Worm (Caenorhabditis elegans) whole organism, L2 larva: ENCODE measurements around the gene cutl-24.

Experiments
- C34F6.9 ChIP-seq: fragments of 150-350 bp; optimal IDR thresholded peaks from 2 replicates; lab custom pipeline; 2014; ENCODE audit warnings: missing biosample characterization, missing genetic modification characterization
- F13H6.1 ChIP-seq: sonication (generic microtip); optimal IDR thresholded peaks from 2 replicates; lab custom pipeline; 2016; ENCODE audit warnings: missing genetic modification characterization, missing compliant biosample characterization
- R02D3.7 ChIP-seq: fragments of 150-350 bp; optimal IDR thresholded peaks from 2 replicates; lab custom pipeline; 2014; ENCODE audit warnings: missing biosample characterization, missing genetic modification characterization
- Y55F3AM.14 ChIP-seq: fragments of 200-800 bp; sonication (Bioruptor generic); optimal IDR thresholded peaks from 2 replicates; lab custom pipeline; 2018; ENCODE audit warnings: mild to moderate bottlenecking, missing genetic modification characterization, missing compliant biosample characterization
- ZK546.5 ChIP-seq: sonication (generic microtip); optimal IDR thresholded peaks from 2 replicates; lab custom pipeline; 2017; ENCODE audit warnings: missing biosample characterization, missing genetic modification characterization
- alr-1 ChIP-seq: fragments of 150-350 bp; optimal IDR thresholded peaks from 2 replicates; lab custom pipeline; 2014; ENCODE audit warnings: missing biosample characterization, missing genetic modification characterization
- aly-2 ChIP-seq: fragments of 150-350 bp; optimal IDR thresholded peaks from 2 replicates; lab custom pipeline; 2014; ENCODE audit warnings: missing biosample characterization, missing genetic modification characterization
- ama-1 ChIP-seq: fragments of 150-350 bp; optimal IDR thresholded peaks from 2 replicates; lab custom pipeline; 2018; ENCODE audit warnings: inconsistent platforms
- blmp-1 ChIP-seq: sonication (generic microtip); optimal IDR thresholded peaks from 2 replicates; lab custom pipeline; 2017; ENCODE audit warnings: missing genetic modification characterization, mild to moderate bottlenecking, missing compliant biosample characterization, antibody characterized with exemption, moderate library complexity; ENCODE audit not compliant: insufficient read depth
- ceh-16 ChIP-seq: fragments of 150-350 bp; optimal IDR thresholded peaks from 2 replicates; lab custom pipeline; 2014; ENCODE audit warnings: missing biosample characterization, missing genetic modification characterization
- ceh-82 ChIP-seq: fragments of 150-350 bp; optimal IDR thresholded peaks from 2 replicates; lab custom pipeline; 2014; ENCODE audit warnings: missing biosample characterization, missing genetic modification characterization
- crh-2 ChIP-seq: sonication (generic microtip); optimal IDR thresholded peaks from 2 replicates; lab custom pipeline; 2017; ENCODE audit warnings: missing biosample characterization, missing genetic modification characterization
- dmd-4 ChIP-seq: sonication (generic microtip); optimal IDR thresholded peaks from 2 replicates; lab custom pipeline; 2017; ENCODE audit warnings: missing biosample characterization, missing genetic modification characterization
- egl-27 ChIP-seq: sonication (generic microtip); optimal IDR thresholded peaks from 3 replicates; lab custom pipeline; 2017; ENCODE audit warnings: missing biosample characterization, missing genetic modification reagents, missing genetic modification characterization
- elt-1 ChIP-seq: fragments of 150-350 bp; optimal IDR thresholded peaks from 2 replicates; lab custom pipeline; 2014; ENCODE audit warnings: missing biosample characterization, missing genetic modification characterization
- elt-3 ChIP-seq: sonication (generic microtip); optimal IDR thresholded peaks from 2 replicates; lab custom pipeline; 2017; ENCODE audit warnings: missing biosample characterization, missing genetic modification characterization
- fos-1 ChIP-seq: fragments of 150-350 bp; optimal IDR thresholded peaks from 2 replicates; lab custom pipeline; 2014; ENCODE audit warnings: missing biosample characterization, missing genetic modification characterization
- gmeb-1 ChIP-seq: fragments of 150-350 bp; optimal IDR thresholded peaks from 2 replicates; lab custom pipeline; 2014; ENCODE audit warnings: missing biosample characterization, missing genetic modification characterization
- lin-11 ChIP-seq: fragments of 150-350 bp; sonication (generic microtip); optimal IDR thresholded peaks from 2 replicates; lab custom pipeline; 2014; ENCODE audit warnings: missing biosample characterization, missing genetic modification characterization, inconsistent platforms, mixed read lengths
- lin-13 ChIP-seq: fragments of 150-350 bp; optimal IDR thresholded peaks from 2 replicates; lab custom pipeline; 2014; ENCODE audit warnings: missing biosample characterization, missing genetic modification reagents, missing genetic modification characterization
- lin-39 ChIP-seq: fragments of 150-350 bp; optimal IDR thresholded peaks from 2 replicates; lab custom pipeline; 2014; ENCODE audit warnings: missing biosample characterization, missing genetic modification reagents, missing genetic modification characterization
- lsy-2 ChIP-seq, 2 experiments: fragments of 150-350 bp in 1 of 2; sonication (generic microtip) in 1 of 2; optimal IDR thresholded peaks; 2 replicates each; lab custom pipeline; 2014 to 2017; ENCODE audit warnings: missing biosample characterization in 2 of 2, missing genetic modification characterization in 2 of 2
- mab-5 ChIP-seq: fragments of 150-350 bp; optimal IDR thresholded peaks from 2 replicates; lab custom pipeline; 2014; ENCODE audit warnings: missing biosample characterization, missing genetic modification characterization
- mbf-1 ChIP-seq: sonication (generic microtip); optimal IDR thresholded peaks from 2 replicates; lab custom pipeline; 2017; ENCODE audit warnings: missing biosample characterization, missing genetic modification characterization
- mdl-1 ChIP-seq, 2 experiments: fragments of 150-350 bp in 1 of 2; sonication (generic microtip) in 1 of 2; optimal IDR thresholded peaks; 2 replicates each; lab custom pipeline; 2017; ENCODE audit warnings: missing biosample characterization in 2 of 2, missing genetic modification characterization in 2 of 2
- nhr-10 ChIP-seq: sonication (generic microtip); optimal IDR thresholded peaks from 2 replicates; lab custom pipeline; 2017; ENCODE audit warnings: missing biosample characterization, missing genetic modification characterization
- nhr-11 ChIP-seq: fragments of 150-350 bp; optimal IDR thresholded peaks from 2 replicates; lab custom pipeline; 2014; ENCODE audit warnings: missing biosample characterization, missing genetic modification characterization
- nhr-12 ChIP-seq: fragments of 150-350 bp; optimal IDR thresholded peaks from 2 replicates; lab custom pipeline; 2014; ENCODE audit warnings: missing biosample characterization, missing genetic modification characterization
- nhr-129 ChIP-seq: fragments of 150-350 bp; optimal IDR thresholded peaks from 2 replicates; lab custom pipeline; 2014; ENCODE audit warnings: missing biosample characterization, missing genetic modification characterization
- nhr-21 ChIP-seq: fragments of 150-350 bp; optimal IDR thresholded peaks from 2 replicates; lab custom pipeline; 2014; ENCODE audit warnings: missing biosample characterization, missing genetic modification characterization
- nhr-23 ChIP-seq: fragments of 150-350 bp; optimal IDR thresholded peaks from 2 replicates; lab custom pipeline; 2014; ENCODE audit warnings: missing biosample characterization, missing genetic modification reagents, missing genetic modification characterization
- nhr-237 ChIP-seq: fragments of 150-350 bp; optimal IDR thresholded peaks from 2 replicates; lab custom pipeline; 2014; ENCODE audit warnings: missing biosample characterization, missing genetic modification characterization
- nhr-25 ChIP-seq: fragments of 150-350 bp; sonication (generic microtip); optimal IDR thresholded peaks from 3 replicates; lab custom pipeline; 2014; ENCODE audit warnings: missing biosample characterization, missing genetic modification characterization
- nhr-6 ChIP-seq: fragments of 150-350 bp; optimal IDR thresholded peaks from 2 replicates; lab custom pipeline; 2014; ENCODE audit warnings: missing biosample characterization, missing genetic modification characterization
- nhr-77 ChIP-seq: fragments of 150-350 bp; optimal IDR thresholded peaks from 2 replicates; lab custom pipeline; 2014; ENCODE audit warnings: missing biosample characterization, missing genetic modification characterization
- peb-1 ChIP-seq: fragments of 150-350 bp; optimal IDR thresholded peaks from 2 replicates; lab custom pipeline; 2014; ENCODE audit warnings: missing biosample characterization, missing genetic modification characterization
- sem-4 ChIP-seq: fragments of 150-350 bp; optimal IDR thresholded peaks from 2 replicates; lab custom pipeline; 2014; ENCODE audit warnings: missing biosample characterization, missing genetic modification reagents, missing genetic modification characterization
- skn-1 ChIP-seq: sonication (generic microtip); optimal IDR thresholded peaks from 2 replicates; lab custom pipeline; 2017; ENCODE audit warnings: missing biosample characterization, missing genetic modification characterization
- sma-3 ChIP-seq: sonication (generic microtip); optimal IDR thresholded peaks from 2 replicates; lab custom pipeline; 2016; ENCODE audit warnings: missing genetic modification reagents, missing genetic modification characterization, missing compliant biosample characterization
- sma-9 ChIP-seq, 2 experiments: fragments of 150-350 bp in 1 of 2; sonication (generic microtip) in 1 of 2; optimal IDR thresholded peaks; 2 replicates each; lab custom pipeline; 2014 to 2016; ENCODE audit warnings: missing genetic modification characterization in 2 of 2, mild to moderate bottlenecking in 1 of 2, missing biosample characterization in 1 of 2, missing compliant biosample characterization in 1 of 2, missing genetic modification reagents in 1 of 2, moderate library complexity in 1 of 2
- snpc-4 ChIP-seq: fragments of 150-350 bp; optimal IDR thresholded peaks from 2 replicates; lab custom pipeline; 2014; ENCODE audit warnings: missing biosample characterization, missing genetic modification characterization
- unc-39 ChIP-seq: fragments of 150-350 bp; optimal IDR thresholded peaks from 2 replicates; lab custom pipeline; 2014; ENCODE audit warnings: missing biosample characterization, missing genetic modification characterization
- unc-55 ChIP-seq: fragments of 150-350 bp; sonication (generic microtip); optimal IDR thresholded peaks from 3 replicates; lab custom pipeline; 2014; ENCODE audit warnings: missing biosample characterization, missing genetic modification reagents, missing genetic modification characterization
- unc-62 ChIP-seq: fragments of 150-350 bp; optimal IDR thresholded peaks from 2 replicates; lab custom pipeline; 2014; ENCODE audit warnings: missing biosample characterization, missing genetic modification reagents, missing genetic modification characterization
- zag-1 ChIP-seq: fragments of 150-350 bp; optimal IDR thresholded peaks from 2 replicates; lab custom pipeline; 2014; ENCODE audit warnings: missing biosample characterization, missing genetic modification characterization
- ztf-1 ChIP-seq: fragments of 200-800 bp; sonication (Bioruptor generic); conservative IDR thresholded peaks from 2 replicates; pipeline ENCODE4 v1.3.6; 2022; ENCODE audit warnings: missing genetic modification characterization, missing compliant biosample characterization
- ztf-11 ChIP-seq: sonication (generic microtip); optimal IDR thresholded peaks from 2 replicates; lab custom pipeline; 2017; ENCODE audit warnings: missing biosample characterization, missing genetic modification characterization

The cutl-24 gene

DNA sequence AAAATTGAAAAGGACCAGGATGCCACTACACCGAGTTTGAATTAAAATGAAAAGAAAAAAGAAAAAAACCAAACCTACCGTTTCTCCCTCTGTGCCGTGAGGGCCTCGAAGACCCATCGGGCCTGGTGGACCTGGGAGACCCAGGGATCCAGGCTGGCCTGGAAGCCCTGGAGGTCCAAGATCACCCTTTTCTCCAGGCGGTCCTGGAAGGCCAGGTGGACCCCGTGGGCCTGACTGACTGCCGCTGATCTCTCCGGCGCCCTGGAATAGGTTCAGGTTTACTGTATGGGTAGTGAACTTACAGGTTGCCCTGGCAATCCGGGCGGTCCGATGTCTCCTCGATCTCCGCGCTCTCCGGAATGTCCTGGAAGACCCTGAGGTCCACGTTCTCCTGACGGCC lies 25.2 kb upstream of the cutl-24 start:
- TF ChIP-seq ztf-11 (tag; lab: Kevin White, UChicago), result no peak
- TF ChIP-seq mab-5 (tag; lab: Kevin White, UChicago), result no peak
- no peak for TF ChIP-seq ama-1 (lab: Kevin White, UChicago)
- TF ChIP-seq, all 48 proteins: peak for 0

DNA sequence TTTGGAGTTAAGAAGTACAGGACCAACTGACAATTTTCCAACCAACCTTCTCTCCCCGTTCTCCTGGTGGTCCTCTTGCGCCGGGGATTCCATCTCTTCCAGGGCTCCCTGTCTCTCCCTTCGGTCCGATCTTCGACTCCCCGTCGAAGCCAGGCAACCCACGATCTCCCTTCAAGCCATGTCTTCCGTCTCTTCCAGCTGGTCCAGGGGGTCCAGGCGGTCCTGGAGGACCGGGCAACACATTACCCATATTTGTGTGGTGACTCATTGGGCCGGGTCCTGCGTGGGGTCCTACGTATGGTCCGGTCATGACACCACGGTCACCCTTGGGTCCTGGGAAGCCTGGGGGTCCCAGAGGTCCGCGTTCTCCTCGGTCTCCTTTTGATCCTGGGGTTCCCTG lies 23.9 kb upstream of the cutl-24 start:
- TF ChIP-seq unc-62 (GFP tag; lab: Kevin White, UChicago), result no peak
- TF ChIP-seq ceh-82 (tag; lab: Kevin White, UChicago), result no peak
- TF ChIP-seq zag-1, result no peak
- no peak for TF ChIP-seq elt-3 (tag; lab: Kevin White, UChicago)
- TF ChIP-seq crh-2 (tag; lab: Kevin White, UChicago), result no peak
- no peak for TF ChIP-seq mbf-1 (tag; lab: Kevin White, UChicago)
- no peak for TF ChIP-seq peb-1
- no peak for TF ChIP-seq nhr-21
- TF ChIP-seq C34F6.9 (tag; lab: Kevin White, UChicago), result no peak
- no peak for TF ChIP-seq nhr-129
- TF ChIP-seq nhr-6, result no peak
- TF ChIP-seq lin-11, result no peak
- no peak for TF ChIP-seq ZK546.5
- no peak for TF ChIP-seq ztf-1 (GFP tag; lab: Robert Waterston, UW)
- TF ChIP-seq nhr-23, result no peak
- TF ChIP-seq, all 48 proteins: peak for 0

DNA sequence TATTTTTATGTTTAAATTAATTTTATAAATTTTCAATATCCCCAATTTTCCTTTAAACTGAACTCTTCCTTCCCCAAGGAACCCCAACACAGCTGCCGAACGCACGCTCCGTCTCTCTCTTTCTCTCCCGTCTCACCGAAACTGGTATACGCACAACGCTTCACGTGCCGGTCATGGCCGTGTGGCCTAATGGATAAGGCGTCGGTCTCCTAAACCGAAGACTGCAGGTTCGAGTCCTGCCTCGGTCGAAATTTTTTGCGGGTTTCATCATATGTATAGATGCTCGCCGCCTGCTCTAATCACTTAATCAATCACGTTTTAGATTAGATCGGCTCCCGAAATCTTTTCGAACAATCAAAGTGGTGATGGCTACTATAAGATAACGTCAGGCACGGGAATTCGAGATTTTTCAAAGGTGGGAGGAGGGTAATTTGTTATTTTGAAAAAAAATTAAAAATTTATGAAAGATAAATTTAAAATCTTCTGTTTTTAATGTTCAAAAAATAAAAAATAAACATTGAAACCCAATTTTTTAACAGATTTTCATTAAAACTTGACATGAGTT lies 21.0 kb upstream of the cutl-24 start:
- TF ChIP-seq alr-1 (tag; lab: Kevin White, UChicago), result no peak
- no peak for TF ChIP-seq ztf-1 (GFP tag; lab: Robert Waterston, UW)
- no peak for TF ChIP-seq unc-39 (tag; lab: Kevin White, UChicago)
- no peak for TF ChIP-seq ztf-11 (tag; lab: Kevin White, UChicago)
- TF ChIP-seq mbf-1 (tag; lab: Kevin White, UChicago), result no peak
- TF ChIP-seq elt-3 (tag; lab: Kevin White, UChicago), result no peak
- no peak for TF ChIP-seq nhr-77
- TF ChIP-seq nhr-129, result peak; percentile 83
- peak; percentile 41 for TF ChIP-seq gmeb-1 (tag; lab: Kevin White, UChicago)
- no peak for TF ChIP-seq nhr-25 (tag; lab: Kevin White, UChicago)
- no peak for TF ChIP-seq ZK546.5
- TF ChIP-seq lin-11, result peak; percentile 48
- TF ChIP-seq ceh-82 (tag; lab: Kevin White, UChicago), result no peak
- TF ChIP-seq peb-1, result no peak
- TF ChIP-seq R02D3.7 (tag; lab: Kevin White, UChicago), result no peak
- peak; percentile 46 for TF ChIP-seq fos-1 (tag; lab: Kevin White, UChicago)
- no peak for TF ChIP-seq nhr-11 (tag; lab: Kevin White, UChicago)
- peak; percentile 34 for TF ChIP-seq crh-2 (tag; lab: Kevin White, UChicago)
- no peak for TF ChIP-seq elt-1 (tag; lab: Kevin White, UChicago)
- peak; percentile 56 for TF ChIP-seq F13H6.1 (tag; lab: Kevin White, UChicago)
- TF ChIP-seq nhr-6, result no peak
- TF ChIP-seq nhr-21, result no peak
- no peak for TF ChIP-seq skn-1 (tag; lab: Kevin White, UChicago)
- no peak for TF ChIP-seq ama-1 (lab: Kevin White, UChicago)
- no peak for TF ChIP-seq sma-9 (GFP tag; optimal IDR thresholded peaks at IDR 0.05; lab: Kevin White, UChicago)
- TF ChIP-seq sma-9 (tag; optimal IDR thresholded peaks at IDR 0.05; lab: Kevin White, UChicago), result no peak
- peak; percentile 41 for TF ChIP-seq lin-13 (GFP tag; lab: Kevin White, UChicago)
- no peak for TF ChIP-seq nhr-10 (tag; lab: Kevin White, UChicago)
- no peak for TF ChIP-seq lin-39 (tag; lab: Kevin White, UChicago)
- peak; percentile 50 for TF ChIP-seq C34F6.9 (tag; lab: Kevin White, UChicago)
- no peak for TF ChIP-seq sma-3 (GFP tag; lab: Kevin White, UChicago)
- TF ChIP-seq nhr-12 (tag; lab: Kevin White, UChicago), result no peak
- peak; percentile 20 for TF ChIP-seq snpc-4 (tag; lab: Kevin White, UChicago)
- TF ChIP-seq aly-2 (tag; lab: Kevin White, UChicago), result no peak
- no peak for TF ChIP-seq sem-4 (tag; lab: Kevin White, UChicago)
- TF ChIP-seq egl-27, result no peak
- peak; percentile 66 for TF ChIP-seq unc-55 (GFP tag; lab: Kevin White, UChicago)
- no peak for TF ChIP-seq ceh-16 (tag; lab: Kevin White, UChicago)
- no peak for TF ChIP-seq nhr-23
- TF ChIP-seq lsy-2 (tag; optimal IDR thresholded peaks at IDR 0.05; lab: Kevin White, UChicago), result peak; percentile 32 to 55
- peak; percentile 1 for TF ChIP-seq mab-5 (tag; lab: Kevin White, UChicago)
- peak; percentile 27 to 82 for TF ChIP-seq mdl-1 (tag; optimal IDR thresholded peaks at IDR 0.05; lab: Kevin White, UChicago)
- no peak for TF ChIP-seq blmp-1 (tag; lab: Kevin White, UChicago)
- TF ChIP-seq dmd-4 (tag; lab: Kevin White, UChicago), result no peak
- TF ChIP-seq Y55F3AM.14, result peak; percentile 7
- no peak for TF ChIP-seq nhr-237
- no peak for TF ChIP-seq unc-62 (GFP tag; lab: Kevin White, UChicago)
